Fruit fly (Drosophila melanogaster) whole organism, wandering third instar larva: ENCODE measurements around the gene Prp5.

Experiments
- Abd-B ChIP-seq: fragments of >200 bp; optimal IDR thresholded peaks from 2 replicates; lab custom pipeline; 2017; ENCODE audit warnings: missing biosample characterization, missing genetic modification characterization
- CG32264 ChIP-seq: fragments of 200-800 bp; sonication (Bioruptor generic); optimal IDR thresholded peaks from 2 replicates; lab custom pipeline; 2016; ENCODE audit warnings: missing biosample characterization, missing genetic modification characterization
- CrebA ChIP-seq: fragments of 200-800 bp; sonication (Bioruptor generic); optimal IDR thresholded peaks from 2 replicates; lab custom pipeline; 2016; ENCODE audit warnings: missing biosample characterization, mild to moderate bottlenecking, missing genetic modification characterization, borderline replicate concordance
- Dif ChIP-seq: fragments of 200-275, 200-300 bp; sonication (Bioruptor generic); optimal IDR thresholded peaks from 2 replicates; lab custom pipeline; 2018; ENCODE audit warnings: missing biosample characterization, missing genetic modification characterization; ENCODE audit not compliant: partially characterized antibody
- GATAd ChIP-seq: sonication (Bioruptor generic); optimal IDR thresholded peaks from 2 replicates; lab custom pipeline; 2016; ENCODE audit warnings: missing biosample characterization, missing genetic modification characterization
- HLH106 ChIP-seq: fragments of 200-800 bp; optimal IDR thresholded peaks from 3 replicates; lab custom pipeline; 2019; ENCODE audit warnings: missing biosample characterization, mild to moderate bottlenecking, missing genetic modification characterization, moderate library complexity
- Hnf4 ChIP-seq: fragments of 200-800 bp; sonication (Bioruptor generic); optimal IDR thresholded peaks from 2 replicates; lab custom pipeline; 2016; ENCODE audit warnings: missing biosample characterization, mild to moderate bottlenecking, missing genetic modification characterization
- Hr78 ChIP-seq: fragments of >200 bp; optimal IDR thresholded peaks from 2 replicates; lab custom pipeline; 2017; ENCODE audit warnings: missing biosample characterization, missing genetic modification characterization
- Hr83 ChIP-seq: fragments of 200-300 bp; sonication (Bioruptor generic); optimal IDR thresholded peaks from 2 replicates; lab custom pipeline; 2016; ENCODE audit warnings: missing biosample characterization, mild to moderate bottlenecking, missing genetic modification characterization, moderate library complexity; ENCODE audit not compliant: poor library complexity, severe bottlenecking
- Jra ChIP-seq: sonication (Bioruptor generic); optimal IDR thresholded peaks from 2 replicates; lab custom pipeline; 2016; ENCODE audit warnings: missing biosample characterization, missing genetic modification characterization
- Mio ChIP-seq: sonication (Bioruptor generic); optimal IDR thresholded peaks from 2 replicates; lab custom pipeline; 2016; ENCODE audit warnings: missing biosample characterization, missing genetic modification characterization
- Myc ChIP-seq: fragments of >200 bp; optimal IDR thresholded peaks from 2 replicates; lab custom pipeline; 2017
- N ChIP-seq: fragments of >200 bp; optimal IDR thresholded peaks from 2 replicates; lab custom pipeline; 2018; ENCODE audit warnings: missing biosample characterization, missing external identifiers, missing genetic modification characterization
- OdsH ChIP-seq: fragments of 200-800 bp; sonication (Bioruptor generic); optimal IDR thresholded peaks from 2 replicates; lab custom pipeline; 2016; ENCODE audit warnings: missing biosample characterization, mild to moderate bottlenecking, missing genetic modification characterization
- Rel ChIP-seq, 2 experiments: fragments of 200-800 bp; sonication (Bioruptor generic) in 1 of 2; optimal IDR thresholded peaks; 2 replicates in 1 of 2; 3 replicates in 1 of 2; lab custom pipeline; 2016 to 2019; ENCODE audit warnings: mild to moderate bottlenecking in 2 of 2, missing biosample characterization in 2 of 2, missing genetic modification characterization in 2 of 2, moderate library complexity in 1 of 2
- Sp1 ChIP-seq: fragments of 200-800 bp; sonication (Bioruptor generic); optimal IDR thresholded peaks from 3 replicates; lab custom pipeline; 2019; ENCODE audit warnings: missing biosample characterization, mild to moderate bottlenecking, missing genetic modification characterization, moderate library complexity
- Vsx2 ChIP-seq: fragments of 200-300, 225-300 bp; sonication (Bioruptor generic); optimal IDR thresholded peaks from 2 replicates; lab custom pipeline; 2018; ENCODE audit warnings: missing biosample characterization, missing genetic modification characterization; ENCODE audit not compliant: partially characterized antibody
- br ChIP-seq: fragments of 200-800 bp; sonication (Bioruptor generic); optimal IDR thresholded peaks from 2 replicates; lab custom pipeline; 2016; ENCODE audit warnings: missing biosample characterization, missing genetic modification characterization
- brk ChIP-seq: fragments of 200-800 bp; sonication (Bioruptor generic); optimal IDR thresholded peaks from 2 replicates; lab custom pipeline; 2016; ENCODE audit warnings: missing biosample characterization, mild to moderate bottlenecking, missing genetic modification characterization
- dl ChIP-seq, 2 experiments: fragments of 175-275, 200-275 bp in 1 of 2; fragments of 200-275 bp in 1 of 2; sonication (Bioruptor generic); optimal IDR thresholded peaks; lab custom pipeline; 2018; ENCODE audit warnings: mild to moderate bottlenecking in 2 of 2, missing biosample characterization in 2 of 2, missing genetic modification characterization in 2 of 2, moderate library complexity in 2 of 2; ENCODE audit not compliant: partially characterized antibody in 2 of 2, insufficient read depth in 1 of 2
- dmrt93B ChIP-seq: fragments of 200-800 bp; sonication (Bioruptor generic); optimal IDR thresholded peaks from 2 replicates; lab custom pipeline; 2018; ENCODE audit warnings: missing biosample characterization, mild to moderate bottlenecking, missing genetic modification characterization
- dsf ChIP-seq: sonication (Bioruptor generic); optimal IDR thresholded peaks from 2 replicates; lab custom pipeline; 2016; ENCODE audit warnings: missing biosample characterization, missing genetic modification characterization, borderline replicate concordance
- ey ChIP-seq: fragments of 200-800 bp; sonication (Bioruptor generic); optimal IDR thresholded peaks from 2 replicates; lab custom pipeline; 2016; ENCODE audit warnings: missing biosample characterization, missing genetic modification characterization
- foxo ChIP-seq, 2 experiments: fragments of 200-800 bp; sonication (Bioruptor generic); optimal IDR thresholded peaks; 2 replicates in 1 of 2; 3 replicates in 1 of 2; lab custom pipeline; 2016 to 2017; ENCODE audit warnings: missing biosample characterization in 2 of 2, missing genetic modification characterization in 2 of 2
- fru ChIP-seq: fragments of 200-800 bp; sonication (Bioruptor generic); optimal IDR thresholded peaks from 3 replicates; lab custom pipeline; 2016; ENCODE audit warnings: missing biosample characterization, mild to moderate bottlenecking, missing genetic modification characterization
- h ChIP-seq: fragments of 200-800 bp; sonication (Bioruptor generic); optimal IDR thresholded peaks from 3 replicates; lab custom pipeline; 2016; ENCODE audit warnings: missing biosample characterization, mild to moderate bottlenecking, missing genetic modification characterization
- lola ChIP-seq: fragments of >200 bp; optimal IDR thresholded peaks from 2 replicates; lab custom pipeline; 2017; ENCODE audit warnings: missing biosample characterization, missing genetic modification characterization
- pan ChIP-seq: fragments of >200 bp; optimal IDR thresholded peaks from 2 replicates; lab custom pipeline; 2017
- psq ChIP-seq: fragments of 200-800 bp; sonication (Bioruptor generic); optimal IDR thresholded peaks from 3 replicates; lab custom pipeline; 2017; ENCODE audit warnings: missing biosample characterization, mild to moderate bottlenecking, missing genetic modification characterization, moderate library complexity
- rgr ChIP-seq: fragments of 200-800 bp; sonication (Bioruptor generic); optimal IDR thresholded peaks from 3 replicates; lab custom pipeline; 2016; ENCODE audit warnings: missing biosample characterization, mild to moderate bottlenecking, missing genetic modification characterization
- sage ChIP-seq: fragments of 200-800 bp; sonication (Bioruptor generic); optimal IDR thresholded peaks from 2 replicates; lab custom pipeline; 2016; ENCODE audit warnings: missing biosample characterization, mild to moderate bottlenecking, missing genetic modification characterization
- sv ChIP-seq: fragments of 200-800 bp; sonication (Bioruptor generic); optimal IDR thresholded peaks from 3 replicates; lab custom pipeline; 2016; ENCODE audit warnings: missing biosample characterization, missing genetic modification characterization
- tai ChIP-seq: sonication (Bioruptor generic); optimal IDR thresholded peaks from 2 replicates; lab custom pipeline; 2016; ENCODE audit warnings: missing biosample characterization, missing genetic modification characterization
- woc ChIP-seq: sonication (Bioruptor generic); optimal IDR thresholded peaks from 2 replicates; lab custom pipeline; 2016; ENCODE audit warnings: missing biosample characterization, mild to moderate bottlenecking, missing genetic modification characterization

Gene Prp5

DNA sequence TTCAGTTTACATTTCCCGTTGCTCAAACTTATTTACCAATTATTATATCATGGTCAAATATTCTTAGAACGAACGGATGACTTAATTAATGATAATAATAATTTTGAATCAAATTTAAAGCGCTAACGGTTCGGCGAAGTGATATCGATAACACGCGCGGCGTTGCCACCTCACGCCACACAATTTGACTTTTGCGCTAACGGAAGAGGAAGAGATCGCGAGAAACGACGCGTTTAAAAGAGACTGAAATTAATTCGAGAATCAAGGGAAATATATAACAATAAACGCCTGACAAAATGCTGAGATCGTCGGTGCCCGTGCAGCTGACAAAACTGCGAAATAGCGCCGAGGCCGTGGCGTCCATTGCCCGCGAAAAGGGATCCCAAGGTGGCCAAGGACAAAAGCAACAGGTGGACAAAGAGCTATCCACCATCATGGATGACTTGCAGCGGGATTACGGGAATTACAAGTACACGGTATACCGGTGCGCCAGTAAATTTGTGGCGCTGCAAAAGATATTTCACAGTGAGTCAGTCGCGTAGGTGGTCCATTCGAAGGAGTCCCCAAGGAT, 16.7 kb upstream of the Prp5 start, which contains the start of gene dah:
dah (plus strand) TSS at position 195 of the 571 bp plus-strand sequence.
- TF ChIP-seq sv (GFP tag; lab: Kevin White, UChicago) = no peak
- TF ChIP-seq ey = no peak
- no peak for TF ChIP-seq Hr83 (GFP tag; lab: Kevin White, UChicago)
- no peak for TF ChIP-seq fru (GFP tag; lab: Kevin White, UChicago)
- no peak for TF ChIP-seq tai
- no peak for TF ChIP-seq dsf
- TF ChIP-seq OdsH (GFP tag; lab: Kevin White, UChicago) = no peak
- no peak for TF ChIP-seq Jra (GFP tag; lab: Kevin White, UChicago)
- TF ChIP-seq GATAd (GFP tag; lab: Kevin White, UChicago) = no peak

dm6 chrX:15333066-15333874, 11.7 kb upstream of the Prp5 start, which contains the start of the genes CG9114 and HDAC6:
CG9114 (minus strand) TSS chrX:15333154.
HDAC6 (plus strand) TSS chrX:15333310.
- TF ChIP-seq GATAd (GFP tag; lab: Kevin White, UChicago) = no peak
- TF ChIP-seq Abd-B (GFP tag; lab: Kevin White, UChicago) = no peak
- TF ChIP-seq foxo (GFP tag; optimal IDR thresholded peaks at IDR 0.05; lab: Kevin White, UChicago) = peak in 1 of 2 experiments; percentile 61
- peak; percentile 71 for TF ChIP-seq Vsx2 (GFP tag; lab: Kevin White, UChicago)
- no peak for TF ChIP-seq sage (GFP tag; lab: Kevin White, UChicago)
- no peak for TF ChIP-seq tai
- TF ChIP-seq Dif (GFP tag; lab: Kevin White, UChicago) = peak; percentile 73
- peak; percentile 24 for TF ChIP-seq h (GFP tag; lab: Kevin White, UChicago)
- peak; percentile 13 for TF ChIP-seq rgr (GFP tag; lab: Kevin White, UChicago)
- TF ChIP-seq sv (GFP tag; lab: Kevin White, UChicago) = no peak
- TF ChIP-seq Hnf4 (GFP tag; lab: Kevin White, UChicago) = no peak
- TF ChIP-seq CrebA (GFP tag; lab: Kevin White, UChicago) = no peak
- peak; percentile 13 for TF ChIP-seq Sp1 (GFP tag; lab: Kevin White, UChicago)
- peak; percentile 93 for TF ChIP-seq fru (GFP tag; lab: Kevin White, UChicago)
- no peak for TF ChIP-seq lola (GFP tag; lab: Kevin White, UChicago)
- no peak for TF ChIP-seq dl (GFP tag; optimal IDR thresholded peaks at IDR 0.05; lab: Kevin White, UChicago; ENCODE audit: insufficient read depth in 1 of 2, partially characterized antibody in 2 of 2)
- no peak for TF ChIP-seq Myc (lab: Kevin White, UChicago)
- no peak for TF ChIP-seq Hr83 (GFP tag; lab: Kevin White, UChicago)
- peak; percentile 32 for TF ChIP-seq psq
- peak; percentile 44 for TF ChIP-seq woc (GFP tag; lab: Kevin White, UChicago)
- TF ChIP-seq N (GFP tag; lab: Kevin White, UChicago) = peak; percentile 11
- no peak for TF ChIP-seq brk (GFP tag; lab: Kevin White, UChicago)
- no peak for TF ChIP-seq br
- no peak for TF ChIP-seq Rel (GFP tag; optimal IDR thresholded peaks at IDR 0.05; lab: Kevin White, UChicago)
- peak; percentile 80 for TF ChIP-seq Rel (tag; optimal IDR thresholded peaks at IDR 0.05; lab: Kevin White, UChicago)
- TF ChIP-seq dmrt93B = no peak
- no peak for TF ChIP-seq pan (lab: Kevin White, UChicago)
- TF ChIP-seq Mio (GFP tag; lab: Kevin White, UChicago) = no peak
- no peak for TF ChIP-seq dsf
- TF ChIP-seq HLH106 (tag; lab: Kevin White, UChicago) = peak; percentile 25
- no peak for TF ChIP-seq CG32264
- TF ChIP-seq Jra (GFP tag; lab: Kevin White, UChicago) = no peak

DNA sequence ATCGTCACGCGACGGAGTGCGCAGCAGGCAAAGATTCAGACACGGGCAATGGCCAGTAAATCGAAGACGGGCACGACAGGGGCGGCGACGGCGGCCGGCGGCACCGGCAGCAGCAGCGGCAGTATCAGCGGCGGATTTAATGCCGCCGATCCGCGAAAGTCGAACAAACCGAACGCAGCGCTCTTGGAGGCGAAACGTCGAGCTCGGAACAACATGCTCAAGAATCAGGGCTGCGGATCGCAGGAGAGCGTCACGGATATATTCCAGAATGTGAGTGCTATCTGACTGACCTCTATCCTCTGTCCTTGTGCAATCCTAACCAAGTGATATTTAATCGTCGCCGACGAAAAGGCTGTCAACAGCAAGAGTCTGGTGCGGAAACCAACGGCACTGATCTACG, 10.0 kb upstream of the Prp5 start:
- TF ChIP-seq Abd-B (GFP tag; lab: Kevin White, UChicago) (no peak), sv (GFP tag; lab: Kevin White, UChicago) (no peak), pan (lab: Kevin White, UChicago) (no peak), woc (GFP tag; lab: Kevin White, UChicago) (no peak), Hr78 (GFP tag; lab: Kevin White, UChicago) (no peak), h (GFP tag; lab: Kevin White, UChicago) (no peak), ey (no peak), foxo (GFP tag; optimal IDR thresholded peaks at IDR 0.05; lab: Kevin White, UChicago) (no peak), Hr83 (GFP tag; lab: Kevin White, UChicago) (no peak), Vsx2 (GFP tag; lab: Kevin White, UChicago) (no peak), Hnf4 (GFP tag; lab: Kevin White, UChicago) (no peak)
